Fruit fly (Drosophila melanogaster): ENCODE measurements around the gene Cpr72Ec.

DNA sequence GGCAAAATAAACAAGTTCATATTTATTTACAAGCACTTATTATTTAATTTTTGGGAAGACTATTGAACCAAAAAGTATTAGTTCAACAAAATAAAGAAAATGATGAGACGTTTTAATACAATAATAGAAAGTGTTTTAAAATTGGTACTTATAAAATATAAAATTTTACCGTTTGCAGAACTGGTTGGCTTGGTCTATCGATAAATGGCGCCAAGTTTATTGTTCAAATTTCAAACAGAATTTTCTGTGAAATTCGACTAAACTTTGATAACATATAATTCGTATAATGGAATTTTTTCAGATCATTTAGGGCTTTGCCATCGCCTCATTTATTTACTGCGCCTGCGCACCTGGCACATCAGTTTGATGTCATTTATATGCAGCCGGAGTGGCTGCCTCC lies 23.7 kb upstream of the Cpr72Ec start:
- TF ChIP-seq fru (GFP tag; optimal IDR thresholded peaks at IDR 0.05) (no peak), Abd-B (GFP tag; optimal IDR thresholded peaks at IDR 0.05) (no peak), Jra (GFP tag; optimal IDR thresholded peaks at IDR 0.05) (no peak), jim (GFP tag; optimal IDR thresholded peaks at IDR 0.05) (no peak), h (GFP tag; optimal IDR thresholded peaks at IDR 0.05) (no peak)

All from whole organism, wandering third instar larva.